Worm (Caenorhabditis elegans): Measurements from ENCODE around the gene C25F9.11.

C25F9.11 gene

DNA sequence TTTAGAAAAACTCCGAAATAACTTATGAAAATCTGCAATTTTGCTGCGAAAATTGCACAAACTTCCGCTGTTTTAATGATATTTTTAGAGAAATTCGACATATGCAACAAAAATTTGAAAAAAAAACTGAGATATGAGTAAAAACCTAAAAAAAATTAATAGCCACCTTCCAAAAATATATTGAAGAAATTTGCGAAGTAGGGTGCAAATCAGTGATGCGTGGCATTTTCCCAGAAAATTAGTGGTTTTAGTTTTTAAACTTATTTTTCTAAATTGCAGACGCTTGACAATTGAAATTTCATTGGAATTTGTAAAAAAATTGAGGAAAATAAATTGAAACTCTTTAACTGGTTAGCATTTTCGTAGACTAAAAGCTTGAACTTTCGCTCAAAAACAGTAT is 34.0 kb downstream of the C25F9.11 start, which contains the start of gene C25F9.13:
C25F9.13 (minus strand) TSS at position 101 of the 400 bp plus-strand sequence.
- TF ChIP-seq zag-1 (tag; optimal IDR thresholded peaks at IDR 0.05), result no peak
- no peak for TF ChIP-seq ZK546.5 (tag; optimal IDR thresholded peaks at IDR 0.05)
- no peak for TF ChIP-seq ceh-9 (tag; optimal IDR thresholded peaks at IDR 0.05)
- no peak for TF ChIP-seq skn-1 (tag; optimal IDR thresholded peaks at IDR 0.05)
- no peak for TF ChIP-seq tbx-2 (tag; optimal IDR thresholded peaks at IDR 0.05)
- no peak for TF ChIP-seq fos-1 (tag; optimal IDR thresholded peaks at IDR 0.05)
- no peak for TF ChIP-seq lin-15B (tag; optimal IDR thresholded peaks at IDR 0.05)
- no peak for TF ChIP-seq nhr-12 (tag; optimal IDR thresholded peaks at IDR 0.05)
- TF ChIP-seq lin-39 (tag; optimal IDR thresholded peaks at IDR 0.05), result no peak
- no peak for TF ChIP-seq elt-3 (tag; optimal IDR thresholded peaks at IDR 0.05)
- TF ChIP-seq eor-1 (tag; optimal IDR thresholded peaks at IDR 0.05), result no peak
- no peak for TF ChIP-seq mml-1 (tag; optimal IDR thresholded peaks at IDR 0.05)
- TF ChIP-seq ceh-28 (tag; optimal IDR thresholded peaks at IDR 0.05), result no peak
- no peak for TF ChIP-seq ama-1 (optimal IDR thresholded peaks at IDR 0.05)
- TF ChIP-seq nhr-76 (tag; optimal IDR thresholded peaks at IDR 0.05), result no peak
- TF ChIP-seq mdl-1 (tag; optimal IDR thresholded peaks at IDR 0.05), result no peak
- TF ChIP-seq nhr-25 (tag; optimal IDR thresholded peaks at IDR 0.05), result no peak

DNA sequence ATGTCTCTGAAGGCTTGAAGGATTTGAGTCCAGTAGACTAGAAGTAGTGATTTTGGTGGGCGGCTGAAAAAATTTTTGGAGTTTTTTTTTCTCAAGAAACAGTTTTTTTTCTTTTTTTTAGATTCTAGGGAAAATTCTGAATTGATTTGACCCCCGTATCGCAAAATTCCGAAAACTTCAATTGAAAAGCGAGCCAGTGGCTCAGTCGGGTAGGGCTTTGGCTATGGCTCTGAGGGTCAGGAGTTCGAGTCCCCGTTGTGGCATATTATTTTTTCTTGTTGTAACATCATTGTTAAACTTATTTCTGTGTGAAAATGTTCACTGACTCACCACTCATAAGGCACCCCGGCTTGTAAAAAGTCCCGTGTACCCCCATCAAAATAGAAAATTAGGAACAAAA is 34.5 kb downstream of the C25F9.11 start:
- TF ChIP-seq unc-39 (tag; optimal IDR thresholded peaks at IDR 0.05), result no peak
- TF ChIP-seq pha-4 (tag; optimal IDR thresholded peaks at IDR 0.05), result no peak
- TF ChIP-seq lin-39 (tag; optimal IDR thresholded peaks at IDR 0.05), result no peak
- TF ChIP-seq fos-1 (tag; optimal IDR thresholded peaks at IDR 0.05), result no peak
- no peak for TF ChIP-seq elt-1 (tag; optimal IDR thresholded peaks at IDR 0.05)
- no peak for TF ChIP-seq nhr-28 (tag; optimal IDR thresholded peaks at IDR 0.05)
- no peak for TF ChIP-seq nhr-67 (tag; optimal IDR thresholded peaks at IDR 0.05)
- no peak for TF ChIP-seq nhr-11 (tag; optimal IDR thresholded peaks at IDR 0.05)

ce11 chrV:19396576-19397313 is 36.1 kb downstream of the C25F9.11 start:
- TF ChIP-seq nhr-28 (tag; optimal IDR thresholded peaks at IDR 0.05) (no peak), sea-2 (GFP tag; optimal IDR thresholded peaks at IDR 0.05) (no peak), nfya-1 (tag; optimal IDR thresholded peaks at IDR 0.05; ENCODE audit: insufficient read depth) (no peak), nhr-77 (tag; optimal IDR thresholded peaks at IDR 0.05) (no peak), snpc-4 (tag; optimal IDR thresholded peaks at IDR 0.05) (no peak), nhr-76 (tag; optimal IDR thresholded peaks at IDR 0.05) (no peak), nhr-67 (tag; optimal IDR thresholded peaks at IDR 0.05) (no peak), nhr-25 (tag; optimal IDR thresholded peaks at IDR 0.05) (no peak)

DNA sequence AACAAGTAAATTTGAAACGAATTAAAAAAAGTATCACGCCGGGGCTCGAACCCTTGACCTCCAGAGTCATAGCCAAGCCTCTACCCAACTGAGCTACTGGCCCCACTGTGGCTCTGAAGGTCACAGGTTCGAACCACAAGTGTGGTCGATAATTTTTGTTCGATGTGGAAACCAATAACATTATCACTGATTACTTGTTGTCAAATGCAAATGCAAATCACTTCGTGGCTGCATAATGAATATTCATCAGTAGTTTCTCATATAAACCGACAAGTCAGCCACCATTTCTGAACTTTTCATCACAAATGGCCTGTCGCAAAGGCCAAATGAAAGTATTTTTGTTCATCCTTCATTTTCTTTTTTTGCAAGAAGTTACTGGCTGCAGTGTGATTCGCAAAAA is 38.1 kb downstream of the C25F9.11 start, which contains the start of gene C25F9.8:
C25F9.8 (plus strand) TSS at position 301 of the 400 bp plus-strand sequence.
- TF ChIP-seq ceh-28 (tag; optimal IDR thresholded peaks at IDR 0.05) (no peak), snpc-4 (tag; optimal IDR thresholded peaks at IDR 0.05) (no peak), fkh-10 (GFP tag; optimal IDR thresholded peaks at IDR 0.05) (no peak), sea-2 (GFP tag; optimal IDR thresholded peaks at IDR 0.05) (no peak), ama-1 (optimal IDR thresholded peaks at IDR 0.05) (no peak), nhr-67 (tag; optimal IDR thresholded peaks at IDR 0.05) (no peak), egl-5 (tag; optimal IDR thresholded peaks at IDR 0.05) (no peak), ceh-82 (tag; optimal IDR thresholded peaks at IDR 0.05) (no peak), fkh-2 (tag; optimal IDR thresholded peaks at IDR 0.05) (no peak), lsy-12 (tag; optimal IDR thresholded peaks at IDR 0.05) (no peak), R02D3.7 (tag; optimal IDR thresholded peaks at IDR 0.05) (no peak)

- no peak for TF ChIP-seq eor-1 (tag; optimal IDR thresholded peaks at IDR 0.05)
- TF ChIP-seq nfya-1 (tag; optimal IDR thresholded peaks at IDR 0.05; ENCODE audit: insufficient read depth), result peak; percentile 33
- TF ChIP-seq elt-2 (tag; optimal IDR thresholded peaks at IDR 0.05), result no peak
- TF ChIP-seq lin-39 (tag; optimal IDR thresholded peaks at IDR 0.05), result no peak
- TF ChIP-seq mdl-1 (tag; optimal IDR thresholded peaks at IDR 0.05), result no peak
- TF ChIP-seq hmg-11 (tag; optimal IDR thresholded peaks at IDR 0.05), result peak; percentile 55
- TF ChIP-seq ztf-4 (tag; optimal IDR thresholded peaks at IDR 0.05), result no peak
Measured at ce11 chrV:19391242-19391641, 41.6 kb downstream of the C25F9.11 start.
